Fruit fly (Drosophila melanogaster): ENCODE measurements around the gene SelR.

- TF ChIP-seq wdn (GFP tag; IDR thresholded peaks at IDR 0.05) = peak; percentile 77; the same call in 1 of the 2 replicates
- peak in 1 of 2 experiments; percentile 60 for TF ChIP-seq insv (GFP tag; optimal IDR thresholded peaks at IDR 0.05)
- TF ChIP-seq Dfd (GFP tag; optimal IDR thresholded peaks at IDR 0.05) = no peak
- no peak for TF ChIP-seq aop (GFP tag; IDR thresholded peaks at IDR 0.05)
- TF ChIP-seq CG7928 (GFP tag; optimal IDR thresholded peaks at IDR 0.05) = peak; percentile 52
- TF ChIP-seq MTF-1 (GFP tag; optimal IDR thresholded peaks at IDR 0.05; ENCODE audit: borderline replicate concordance) = peak; percentile 88
- TF ChIP-seq CG13624 (GFP tag; optimal IDR thresholded peaks at IDR 0.05) = peak; percentile 37
- peak; percentile 61 for TF ChIP-seq H15 (GFP tag; IDR thresholded peaks at IDR 0.05)
- TF ChIP-seq NFAT (GFP tag; IDR thresholded peaks at IDR 0.05) = peak; percentile 83
- peak; percentile 33 for TF ChIP-seq CG3163 (GFP tag; optimal IDR thresholded peaks at IDR 0.05)
- no peak for TF ChIP-seq fru (optimal IDR thresholded peaks at IDR 0.05)
Observed at dm6 chr3R:10875515-10876434, 7.3 kb upstream of the SelR start, which contains the start of gene Sodh2.

All from whole organism, embryonic.